Fruit fly (Drosophila melanogaster) whole organism, embryonic: ENCODE measurements around the gene CG6959.

Source experiments
- Blimp-1 ChIP-seq: fragments of 200-800 bp; sonication (Bioruptor generic); optimal IDR thresholded peaks from 3 replicates; lab custom pipeline; 2018; ENCODE audit warnings: missing biosample characterization, missing genetic modification characterization, mild to moderate bottlenecking, moderate library complexity, missing genetic modification reagents
- CG1024 ChIP-seq: fragments of 200-800 bp; sonication (Bioruptor generic); IDR thresholded peaks from 2 replicates; pipeline ENCODE4 v1.3.6; 2022; ENCODE audit warnings: missing biosample characterization, missing genetic modification characterization
- CG10366 ChIP-seq: fragments of 200-800 bp; sonication (Bioruptor generic); IDR thresholded peaks from 2 replicates; pipeline ENCODE4 v1.3.6; 2022; ENCODE audit warnings: missing biosample characterization, missing genetic modification characterization
- CG10959 ChIP-seq: fragments of 200-800 bp; sonication (Bioruptor generic); IDR thresholded peaks from 2 replicates; pipeline ENCODE4 v1.3.6; 2022; ENCODE audit warnings: missing biosample characterization, missing genetic modification characterization
- CG11695 ChIP-seq: fragments of 200-800 bp; sonication (Bioruptor generic); IDR thresholded peaks from 3 replicates; pipeline ENCODE4 v1.3.6; 2022; ENCODE audit warnings: missing biosample characterization, missing genetic modification characterization
- CG13624 ChIP-seq: fragments of 200-800 bp; sonication (Bioruptor generic); optimal IDR thresholded peaks from 2 replicates; lab custom pipeline; 2016; ENCODE audit warnings: missing biosample characterization, missing genetic modification characterization
- CG14965 ChIP-seq: fragments of 200-800 bp; sonication (Bioruptor generic); optimal IDR thresholded peaks from 2 replicates; lab custom pipeline; 2016; ENCODE audit warnings: missing biosample characterization, missing genetic modification characterization, borderline replicate concordance
- CG15696 ChIP-seq: fragments of 200-800 bp; sonication (Bioruptor generic); optimal IDR thresholded peaks from 2 replicates; lab custom pipeline; 2019; ENCODE audit warnings: missing biosample characterization, mild to moderate bottlenecking, missing genetic modification characterization, moderate library complexity
- CG17361 ChIP-seq: fragments of 200-800 bp; sonication (Bioruptor generic); IDR thresholded peaks from 3 replicates; pipeline ENCODE4 v1.3.6; 2022; ENCODE audit warnings: missing biosample characterization, missing genetic modification characterization
- CG17802 ChIP-seq: fragments of 200-800 bp; sonication (Bioruptor generic); optimal IDR thresholded peaks from 2 replicates; lab custom pipeline; 2018; ENCODE audit warnings: missing biosample characterization, mild to moderate bottlenecking, missing genetic modification characterization, moderate library complexity
- CG2199 ChIP-seq: fragments of 200-800 bp; sonication (Bioruptor generic); IDR thresholded peaks from 3 replicates; pipeline ENCODE4 v1.3.6; 2022; ENCODE audit warnings: missing biosample characterization, missing genetic modification characterization
- CG2712 ChIP-seq: fragments of 200-800 bp; optimal IDR thresholded peaks from 3 replicates; lab custom pipeline; 2019; ENCODE audit warnings: missing biosample characterization, mild to moderate bottlenecking, missing genetic modification characterization, moderate library complexity
- CG31441 ChIP-seq: fragments of 200-800 bp; sonication (Bioruptor generic); IDR thresholded peaks from 2 replicates; pipeline ENCODE4 v1.3.6; 2022; ENCODE audit warnings: missing biosample characterization, missing genetic modification characterization
- CG32772 ChIP-seq: fragments of 200-800 bp; sonication (Bioruptor generic); IDR thresholded peaks from 2 replicates; pipeline ENCODE4 v1.3.6; 2022; ENCODE audit warnings: missing biosample characterization, missing genetic modification characterization
- CG4360 ChIP-seq: fragments of 200-800 bp; sonication (Bioruptor generic); IDR thresholded peaks from 2 replicates; pipeline ENCODE4 v1.3.6; 2022; ENCODE audit warnings: missing biosample characterization, missing genetic modification characterization
- CG5245 ChIP-seq: fragments of 200-800 bp; sonication (Bioruptor generic); optimal IDR thresholded peaks from 3 replicates; lab custom pipeline; 2016; ENCODE audit warnings: missing biosample characterization, missing genetic modification characterization
- CG8089 ChIP-seq: fragments of 200-800 bp; sonication (Bioruptor generic); optimal IDR thresholded peaks from 3 replicates; lab custom pipeline; 2016; ENCODE audit warnings: missing biosample characterization, missing genetic modification characterization
- CG8478 ChIP-seq: fragments of >200 bp; optimal IDR thresholded peaks from 2 replicates; lab custom pipeline; 2018
- CG9797 ChIP-seq: fragments of 200-800 bp; sonication (Bioruptor generic); optimal IDR thresholded peaks from 3 replicates; lab custom pipeline; 2018; ENCODE audit warnings: missing biosample characterization, mild to moderate bottlenecking, missing genetic modification characterization
- D ChIP-seq, 2 experiments: fragments of 200-800 bp in 1 of 2; fragments of >200 bp in 1 of 2; sonication (Bioruptor generic) in 1 of 2; optimal IDR thresholded peaks; 2 replicates in 1 of 2; 3 replicates in 1 of 2; lab custom pipeline; 2017; ENCODE audit warnings: mild to moderate bottlenecking in 1 of 2, missing biosample characterization in 1 of 2, missing genetic modification characterization in 1 of 2, missing genetic modification reagents in 1 of 2
- E2f1 ChIP-seq: fragments of 200-800 bp; sonication (Bioruptor generic); IDR thresholded peaks from 2 replicates; pipeline ENCODE4 v1.3.6; 2022; ENCODE audit warnings: missing biosample characterization, missing genetic modification characterization
- Ets65A ChIP-seq: fragments of 200-800 bp; sonication (Bioruptor generic); peaks from one replicate; lab custom pipeline; 2016; ENCODE audit warnings: missing biosample characterization, missing genetic modification characterization
- Hey ChIP-seq: fragments of 200-800 bp; sonication (Bioruptor generic); optimal IDR thresholded peaks from 3 replicates; lab custom pipeline; 2018; ENCODE audit warnings: missing biosample characterization, mild to moderate bottlenecking, missing genetic modification characterization
- Myb ChIP-seq: fragments of 200-800 bp; sonication (Bioruptor generic); optimal IDR thresholded peaks from 2 replicates; lab custom pipeline; 2016; ENCODE audit warnings: missing biosample characterization, missing genetic modification characterization
- Side ChIP-seq: fragments of 200-800 bp; sonication (Bioruptor generic); optimal IDR thresholded peaks from 2 replicates; lab custom pipeline; 2016; ENCODE audit warnings: missing biosample characterization, missing genetic modification characterization
- Sin3A ChIP-seq: fragments of >200 bp; optimal IDR thresholded peaks from 2 replicates; lab custom pipeline; 2018
- TFAM ChIP-seq: fragments of 200-800 bp; sonication (Bioruptor generic); optimal IDR thresholded peaks from 2 replicates; lab custom pipeline; 2017; ENCODE audit warnings: missing biosample characterization, missing genetic modification characterization, inconsistent platforms
- Trl ChIP-seq, 3 experiments: fragments of >200 bp in 2 of 3; fragments of 200-800 bp in 1 of 3; sonication (Bioruptor generic) in 1 of 3; optimal IDR thresholded peaks; 2 replicates in 1 of 3; 3 replicates in 2 of 3; lab custom pipeline; 2016 to 2017; ENCODE audit warnings: missing biosample characterization in 1 of 3, missing genetic modification characterization in 1 of 3
- bcd ChIP-seq: fragments of 200-800 bp; sonication (Bioruptor generic); optimal IDR thresholded peaks from 2 replicates; lab custom pipeline; 2017; ENCODE audit warnings: missing biosample characterization, mild to moderate bottlenecking, missing genetic modification characterization
- bigmax ChIP-seq: fragments of 200-800 bp; sonication (Bioruptor generic); optimal IDR thresholded peaks from 2 replicates; lab custom pipeline; 2018; ENCODE audit warnings: missing biosample characterization, mild to moderate bottlenecking, missing genetic modification characterization
- caup ChIP-seq: fragments of 200-800 bp; sonication (Bioruptor generic); optimal IDR thresholded peaks from 3 replicates; lab custom pipeline; 2017; ENCODE audit warnings: missing biosample characterization, mild to moderate bottlenecking, missing genetic modification characterization, moderate library complexity; ENCODE audit not compliant: severe bottlenecking
- dysf ChIP-seq: fragments of 200-800 bp; sonication (Bioruptor generic); IDR thresholded peaks from 3 replicates; pipeline ENCODE4 v1.3.6; 2022; ENCODE audit warnings: missing biosample characterization, missing genetic modification characterization
- eve ChIP-seq, 2 experiments: fragments of >200 bp; optimal IDR thresholded peaks; 2 replicates each; lab custom pipeline; 2017; ENCODE audit warnings: missing biosample characterization in 2 of 2, missing genetic modification characterization in 2 of 2
- exex ChIP-seq: fragments of 200-800 bp; sonication (Bioruptor generic); optimal IDR thresholded peaks from 4 replicates; lab custom pipeline; 2018; ENCODE audit warnings: missing biosample characterization, mild to moderate bottlenecking, missing genetic modification characterization, moderate library complexity
- fru ChIP-seq: fragments of >200 bp; optimal IDR thresholded peaks from 2 replicates; lab custom pipeline; 2017
- hb ChIP-seq: fragments of 200-800 bp; sonication (Bioruptor generic); IDR thresholded peaks from 3 replicates; pipeline ENCODE4 v1.3.6; 2022; ENCODE audit warnings: missing biosample characterization, missing genetic modification characterization; ENCODE audit not compliant: partially characterized antibody
- jumu ChIP-seq: fragments of 200-800 bp; sonication (Bioruptor generic); optimal IDR thresholded peaks from 3 replicates; lab custom pipeline; 2016; ENCODE audit warnings: missing biosample characterization, missing genetic modification characterization
- ken ChIP-seq: fragments of 200-800 bp; sonication (Bioruptor generic); IDR thresholded peaks from 3 replicates; pipeline ENCODE4 v1.3.6; 2022; ENCODE audit warnings: missing biosample characterization, missing genetic modification characterization
- kni ChIP-seq: fragments of 200-800 bp; sonication (Bioruptor generic); optimal IDR thresholded peaks from 3 replicates; lab custom pipeline; 2017; ENCODE audit warnings: mild to moderate bottlenecking, missing biosample characterization, missing genetic modification reagents, missing genetic modification characterization
- rib ChIP-seq: fragments of 200-800 bp; sonication (Bioruptor generic); IDR thresholded peaks from 2 replicates; pipeline ENCODE4 v1.3.6; 2022; ENCODE audit warnings: missing biosample characterization, missing genetic modification characterization
- schlank ChIP-seq: fragments of 200-800 bp; sonication (Bioruptor generic); optimal IDR thresholded peaks from 2 replicates; lab custom pipeline; 2018; ENCODE audit warnings: missing biosample characterization, mild to moderate bottlenecking, missing genetic modification characterization
- stc ChIP-seq: fragments of 200-800 bp; sonication (Bioruptor generic); IDR thresholded peaks from 2 replicates; pipeline ENCODE4 v1.3.6; 2022; ENCODE audit warnings: missing biosample characterization, missing genetic modification characterization

The CG6959 gene

DNA sequence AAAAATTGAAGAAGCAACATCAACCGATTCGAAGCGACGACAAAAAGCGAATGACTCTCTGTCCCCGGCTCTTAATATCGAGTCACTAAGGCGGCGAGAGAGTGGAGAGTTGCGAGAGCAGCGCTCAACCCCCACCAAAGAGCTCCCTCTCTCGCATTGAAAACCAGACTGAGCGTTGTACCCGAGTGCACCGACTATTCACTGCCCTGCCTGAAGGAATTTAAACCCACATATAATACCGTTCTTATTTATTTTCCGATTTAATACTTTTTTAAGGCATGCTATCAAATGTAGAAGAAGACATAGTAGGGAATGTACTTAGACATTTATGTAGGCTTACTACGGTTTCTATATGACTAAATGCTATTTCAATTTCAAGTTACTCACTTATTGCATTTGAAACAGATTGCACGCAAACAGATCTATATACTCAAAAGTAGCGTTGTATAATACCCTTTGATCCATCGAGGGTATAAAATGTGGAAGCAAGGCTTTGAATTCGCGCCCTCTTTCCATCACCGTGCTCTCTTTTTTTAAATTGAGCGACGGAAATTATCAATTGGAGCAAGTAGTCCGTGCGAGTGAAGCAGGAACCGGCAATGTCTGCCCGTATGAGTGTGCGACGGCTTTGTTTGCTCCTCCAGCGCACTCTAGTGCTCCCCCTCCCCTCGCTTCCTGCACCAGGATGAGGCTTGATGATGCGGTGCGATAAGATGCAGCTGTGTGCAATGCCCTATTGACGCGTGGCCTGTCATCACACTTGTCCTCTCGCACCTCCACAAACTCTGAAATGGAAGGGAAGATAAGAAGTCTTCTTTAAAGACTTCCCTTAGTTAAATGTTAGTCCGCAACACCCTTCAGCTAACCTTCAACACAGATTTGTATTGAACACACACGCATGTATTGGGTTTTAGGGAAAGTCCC lies 18.1 kb upstream of the CG6959 start, which contains the start of gene mthl5 (continued):
- TF ChIP-seq E2f1, result peak; percentile 68
- TF ChIP-seq CG15696, result peak; percentile 78
- TF ChIP-seq CG4360 (GFP tag; lab: Robert Waterston, UW), result 0 out of 2 replicates have a peak, but pooled peaks have one; percentile 17
- TF ChIP-seq Side (GFP tag; lab: Kevin White, UChicago), result peak; percentile 29
- no peak for TF ChIP-seq Hey (tag; lab: Kevin White, UChicago)
- TF ChIP-seq CG32772 (GFP tag; lab: Robert Waterston, UW), result peak; percentile 62
- peak; percentile 83 for TF ChIP-seq bcd (GFP tag; lab: Kevin White, UChicago)
- TF ChIP-seq hb (GFP tag; lab: Robert Waterston, UW), result no peak
- no peak for TF ChIP-seq Sin3A (lab: Kevin White, UChicago)
- TF ChIP-seq dysf (GFP tag; lab: Robert Waterston, UW), result peak; percentile 78
- TF ChIP-seq schlank (tag; lab: Kevin White, UChicago), result peak; percentile 0
- TF ChIP-seq Myb (GFP tag; lab: Kevin White, UChicago), result peak; percentile 56
- TF ChIP-seq eve (GFP tag; optimal IDR thresholded peaks at IDR 0.05; lab: Kevin White, UChicago), result no peak
- TF ChIP-seq CG31441 (GFP tag; lab: Robert Waterston, UW), result peak; percentile 82
- peak; percentile 61 for TF ChIP-seq CG14965 (GFP tag; lab: Kevin White, UChicago)
- peak; percentile 77 for TF ChIP-seq CG10366
- peak; percentile 40; the same call in 1 of the 2 replicates for TF ChIP-seq CG1024 (GFP tag; lab: Robert Waterston, UW)

DNA sequence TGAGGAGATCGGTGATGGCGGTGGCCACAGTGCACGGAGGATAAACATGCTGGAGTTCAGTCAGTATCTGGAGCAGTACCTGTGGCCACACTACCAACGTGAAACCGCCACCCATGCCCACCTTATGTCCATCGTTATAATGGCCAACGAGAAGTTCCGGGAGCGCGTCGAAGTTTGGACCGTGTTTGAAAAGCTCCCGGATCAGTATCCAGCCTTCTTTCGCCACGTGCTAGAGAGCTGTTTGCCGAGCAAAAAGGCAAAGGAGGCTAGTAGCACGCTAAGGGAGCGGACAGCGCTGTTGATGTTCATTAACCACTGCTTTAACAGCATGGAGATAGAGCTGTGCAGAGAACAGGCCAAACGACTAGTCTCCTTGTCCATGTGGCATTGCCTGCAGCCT lies 13.9 kb upstream of the CG6959 start:
- no peak for TF ChIP-seq caup (GFP tag; lab: Kevin White, UChicago)
- TF ChIP-seq CG2712 (tag; lab: Kevin White, UChicago), result no peak
- TF ChIP-seq stc (GFP tag; lab: Robert Waterston, UW), result no peak
- no peak for TF ChIP-seq rib (GFP tag; lab: Robert Waterston, UW)
- TF ChIP-seq TFAM, result no peak
- TF ChIP-seq Trl (optimal IDR thresholded peaks at IDR 0.05; lab: Kevin White, UChicago), result no peak
- no peak for TF ChIP-seq Trl (GFP tag; optimal IDR thresholded peaks at IDR 0.05; lab: Kevin White, UChicago)
- TF ChIP-seq D (optimal IDR thresholded peaks at IDR 0.05; lab: Kevin White, UChicago), result peak; percentile 68
- TF ChIP-seq D (GFP tag; optimal IDR thresholded peaks at IDR 0.05; lab: Kevin White, UChicago), result no peak
- no peak for TF ChIP-seq CG9797 (GFP tag; lab: Kevin White, UChicago)
- no peak for TF ChIP-seq CG8089
- TF ChIP-seq CG17361 (GFP tag; lab: Robert Waterston, UW), result no peak
- TF ChIP-seq CG10959, result no peak
- TF ChIP-seq bigmax (GFP tag; lab: Kevin White, UChicago), result no peak
- TF ChIP-seq Blimp-1 (GFP tag; lab: Kevin White, UChicago), result no peak
- TF ChIP-seq Ets65A (GFP tag; lab: Kevin White, UChicago), result peak; percentile 55
- 0 out of 3 replicates have a peak, but pooled peaks have one; percentile 26 for TF ChIP-seq ken
- no peak for TF ChIP-seq CG2199 (GFP tag; lab: Robert Waterston, UW)
- TF ChIP-seq CG5245, result no peak
- no peak for TF ChIP-seq exex
- no peak for TF ChIP-seq CG8478 (lab: Kevin White, UChicago)
- TF ChIP-seq kni (GFP tag; lab: Kevin White, UChicago), result no peak
- no peak for TF ChIP-seq jumu (GFP tag; lab: Kevin White, UChicago)
- no peak for TF ChIP-seq CG11695 (GFP tag; lab: Robert Waterston, UW)
- TF ChIP-seq CG13624, result no peak
- no peak for TF ChIP-seq CG17802 (tag; lab: Kevin White, UChicago)
- TF ChIP-seq fru, result no peak
- TF ChIP-seq, all 482 proteins: peak for 3
